Fruit fly (Drosophila melanogaster) whole organism, pupa: ENCODE measurements around the gene msi.

Experiments
- CG32121 ChIP-seq: fragments of 200-800 bp; sonication (Bioruptor generic); IDR thresholded peaks from 2 replicates; pipeline ENCODE4 v1.3.6; 2022; ENCODE audit warnings: missing biosample characterization, missing genetic modification characterization
- CG8301 ChIP-seq: fragments of 200-800 bp; sonication (Bioruptor generic); optimal IDR thresholded peaks from 2 replicates; lab custom pipeline; 2018; ENCODE audit warnings: missing biosample characterization, mild to moderate bottlenecking, missing genetic modification characterization
- gl ChIP-seq: fragments of 200-800 bp; sonication (Bioruptor generic); optimal IDR thresholded peaks from 2 replicates; lab custom pipeline; 2018; ENCODE audit warnings: missing biosample characterization, mild to moderate bottlenecking, missing genetic modification characterization

- TF ChIP-seq gl (no peak), CG8301 (tag; lab: Kevin White, UChicago) (no peak), CG32121 (GFP tag; lab: Robert Waterston, UW) (no peak)
Observed at dm6 chr3R:25625940-25626624, 110.2 kb downstream of the msi start.
